Fruit fly (Drosophila melanogaster) whole organism, embryonic: Measurements from ENCODE around the gene Usf.

Experiments used
- Aef1 ChIP-seq: fragments of 200-800 bp; sonication (Bioruptor generic); IDR thresholded peaks from 3 replicates; pipeline ENCODE4 v1.3.6; 2022; ENCODE audit warnings: missing biosample characterization, missing genetic modification characterization
- Atf-2 ChIP-seq: fragments of 200-800 bp; sonication (Bioruptor generic); optimal IDR thresholded peaks from 2 replicates; lab custom pipeline; 2016; ENCODE audit warnings: missing biosample characterization, missing genetic modification characterization
- BtbVII ChIP-seq: fragments of 200-800 bp; sonication (Bioruptor generic); optimal IDR thresholded peaks from 3 replicates; lab custom pipeline; 2017; ENCODE audit warnings: missing biosample characterization, mild to moderate bottlenecking, missing genetic modification characterization
- Bteb2 ChIP-seq: fragments of 200-800 bp; sonication (Bioruptor generic); optimal IDR thresholded peaks from 2 replicates; lab custom pipeline; 2016; ENCODE audit warnings: missing biosample characterization, missing genetic modification characterization
- CG10543 ChIP-seq: fragments of 200-800 bp; sonication (Bioruptor generic); optimal IDR thresholded peaks from 3 replicates; lab custom pipeline; 2017; ENCODE audit warnings: missing biosample characterization, mild to moderate bottlenecking, missing genetic modification characterization, moderate library complexity
- CG11456 ChIP-seq: fragments of 200-800 bp; sonication (Bioruptor generic); IDR thresholded peaks from 3 replicates; pipeline ENCODE4 v1.3.6; 2022; ENCODE audit warnings: missing biosample characterization, missing genetic modification characterization
- CG12299 ChIP-seq: fragments of 200-800 bp; sonication (Bioruptor generic); optimal IDR thresholded peaks from 2 replicates; lab custom pipeline; 2018; ENCODE audit warnings: missing biosample characterization, mild to moderate bottlenecking, missing genetic modification characterization
- CG13287 ChIP-seq: fragments of 200-800 bp; sonication (Bioruptor generic); IDR thresholded peaks from 2 replicates; pipeline ENCODE4 v1.3.6; 2022; ENCODE audit warnings: missing biosample characterization, missing genetic modification characterization; ENCODE audit not compliant: partially characterized antibody
- CG13894 ChIP-seq: fragments of 200-800 bp; sonication (Bioruptor generic); optimal IDR thresholded peaks from 3 replicates; lab custom pipeline; 2018; ENCODE audit warnings: missing biosample characterization, mild to moderate bottlenecking, missing genetic modification characterization, moderate library complexity
- CG14710 ChIP-seq: fragments of 200-800 bp; sonication (Bioruptor generic); optimal IDR thresholded peaks from 3 replicates; lab custom pipeline; 2019; ENCODE audit warnings: missing biosample characterization, mild to moderate bottlenecking, missing genetic modification characterization, moderate library complexity
- CG15514 ChIP-seq: fragments of 200-800 bp; sonication (Bioruptor generic); optimal IDR thresholded peaks from 3 replicates; lab custom pipeline; 2017; ENCODE audit warnings: missing biosample characterization, missing genetic modification characterization, mild to moderate bottlenecking, moderate library complexity, missing genetic modification reagents
- CG1602 ChIP-seq: fragments of 200-800 bp; sonication (Bioruptor generic); optimal IDR thresholded peaks from 3 replicates; lab custom pipeline; 2016; ENCODE audit warnings: missing biosample characterization, missing genetic modification characterization
- CG16815 ChIP-seq: fragments of 200-800 bp; sonication (Bioruptor generic); optimal IDR thresholded peaks from 3 replicates; lab custom pipeline; 2017; ENCODE audit warnings: missing biosample characterization, mild to moderate bottlenecking, missing genetic modification characterization
- CG17328 ChIP-seq: fragments of 200-800 bp; sonication (Bioruptor generic); IDR thresholded peaks from 2 replicates; pipeline ENCODE4 v1.3.6; 2022; ENCODE audit warnings: missing biosample characterization, missing genetic modification characterization
- CG2199 ChIP-seq: fragments of 200-800 bp; sonication (Bioruptor generic); IDR thresholded peaks from 3 replicates; pipeline ENCODE4 v1.3.6; 2022; ENCODE audit warnings: missing biosample characterization, missing genetic modification characterization
- CG31365 ChIP-seq: fragments of 200-800 bp; sonication (Bioruptor generic); optimal IDR thresholded peaks from 2 replicates; lab custom pipeline; 2018; ENCODE audit warnings: missing biosample characterization, mild to moderate bottlenecking, missing genetic modification characterization
- CG33213 ChIP-seq: fragments of 200-800 bp; sonication (Bioruptor generic); optimal IDR thresholded peaks from 3 replicates; lab custom pipeline; 2016; ENCODE audit warnings: missing biosample characterization, missing genetic modification characterization
- CG6654 ChIP-seq: fragments of 200-800 bp; sonication (Bioruptor generic); optimal IDR thresholded peaks from 2 replicates; lab custom pipeline; 2017; ENCODE audit warnings: missing biosample characterization, mild to moderate bottlenecking, missing genetic modification characterization
- CG6689 ChIP-seq: fragments of 200-800 bp; sonication (Bioruptor generic); IDR thresholded peaks from 2 replicates; pipeline ENCODE4 v1.3.6; 2022; ENCODE audit warnings: missing biosample characterization, missing genetic modification characterization
- CG6765 ChIP-seq: fragments of 200-800 bp; sonication (Bioruptor generic); optimal IDR thresholded peaks from 3 replicates; lab custom pipeline; 2017; ENCODE audit warnings: missing biosample characterization, mild to moderate bottlenecking, missing genetic modification characterization
- CG7987 ChIP-seq: fragments of 200-800 bp; sonication (Bioruptor generic); optimal IDR thresholded peaks from 2 replicates; lab custom pipeline; 2018; ENCODE audit warnings: missing biosample characterization, mild to moderate bottlenecking, missing genetic modification characterization, moderate library complexity
- CG8281 ChIP-seq: fragments of 200-800 bp; sonication (Bioruptor generic); optimal IDR thresholded peaks from 2 replicates; lab custom pipeline; 2018; ENCODE audit warnings: missing biosample characterization, mild to moderate bottlenecking, missing genetic modification characterization, moderate library complexity
- CG8478 ChIP-seq: fragments of >200 bp; optimal IDR thresholded peaks from 2 replicates; lab custom pipeline; 2018
- CHES-1-like ChIP-seq: fragments of 200-800 bp; sonication (Bioruptor generic); optimal IDR thresholded peaks from 2 replicates; lab custom pipeline; 2016; ENCODE audit warnings: missing biosample characterization, missing genetic modification characterization
- CoRest ChIP-seq: fragments of 200-800 bp; sonication (Bioruptor generic); optimal IDR thresholded peaks from 3 replicates; lab custom pipeline; 2018; ENCODE audit warnings: missing biosample characterization, mild to moderate bottlenecking, missing genetic modification characterization, moderate library complexity
- Doc2 ChIP-seq: fragments of 200-800 bp; sonication (Bioruptor generic); IDR thresholded peaks from 2 replicates; pipeline ENCODE4 v1.3.6; 2022; ENCODE audit warnings: missing biosample characterization, missing genetic modification characterization
- Eip74EF ChIP-seq, 2 experiments: fragments of 200-800 bp in 1 of 2; fragments of >200 bp in 1 of 2; sonication (Bioruptor generic) in 1 of 2; optimal IDR thresholded peaks; 2 replicates each; lab custom pipeline; 2017 to 2019; ENCODE audit warnings: missing biosample characterization in 2 of 2, missing genetic modification characterization in 2 of 2, mild to moderate bottlenecking in 1 of 2, moderate library complexity in 1 of 2
- HmgD ChIP-seq: fragments of 200-800 bp; sonication (Bioruptor generic); optimal IDR thresholded peaks from 3 replicates; lab custom pipeline; 2016; ENCODE audit warnings: missing biosample characterization, missing genetic modification characterization
- Hmr ChIP-seq: fragments of 200-800 bp; sonication (Bioruptor generic); optimal IDR thresholded peaks from 3 replicates; lab custom pipeline; 2017; ENCODE audit warnings: mild to moderate bottlenecking, missing biosample characterization, missing genetic modification reagents, missing genetic modification characterization
- Hr3 ChIP-seq: fragments of 200-800 bp; sonication (Bioruptor generic); optimal IDR thresholded peaks from 3 replicates; lab custom pipeline; 2016; ENCODE audit warnings: missing biosample characterization, missing genetic modification characterization
- NK7.1 ChIP-seq: fragments of 200-800 bp; sonication (Bioruptor generic); optimal IDR thresholded peaks from 3 replicates; lab custom pipeline; 2016; ENCODE audit warnings: missing biosample characterization, missing genetic modification characterization
- Nf-YC ChIP-seq: fragments of 200-800 bp; optimal IDR thresholded peaks from 3 replicates; lab custom pipeline; 2019; ENCODE audit warnings: missing biosample characterization, mild to moderate bottlenecking, missing genetic modification characterization, moderate library complexity
- Oaz ChIP-seq: fragments of 200-800 bp; sonication (Bioruptor generic); IDR thresholded peaks from 2 replicates; pipeline ENCODE4 v1.3.6; 2022; ENCODE audit warnings: missing biosample characterization, missing genetic modification characterization
- Rx ChIP-seq: fragments of 200-800 bp; sonication (Bioruptor generic); IDR thresholded peaks from 2 replicates; pipeline ENCODE4 v1.3.6; 2022; ENCODE audit warnings: missing biosample characterization, missing genetic modification characterization
- Sin3A ChIP-seq: fragments of >200 bp; optimal IDR thresholded peaks from 2 replicates; lab custom pipeline; 2018
- Taf1 ChIP-seq: fragments of 200-800 bp; sonication (Bioruptor generic); IDR thresholded peaks from 2 replicates; pipeline ENCODE4 v1.3.6; 2022; ENCODE audit warnings: missing biosample characterization, missing genetic modification characterization
- Usf ChIP-seq: fragments of 200-800 bp; sonication (Bioruptor generic); optimal IDR thresholded peaks from 2 replicates; lab custom pipeline; 2017; ENCODE audit warnings: missing genotype, missing biosample characterization, missing genetic modification characterization
- bab2 ChIP-seq: fragments of 200-800 bp; sonication (Bioruptor generic); optimal IDR thresholded peaks from 2 replicates; lab custom pipeline; 2016; ENCODE audit warnings: missing biosample characterization, missing genetic modification characterization
- chinmo ChIP-seq: fragments of 200-800 bp; sonication (Bioruptor generic); IDR thresholded peaks from 4 replicates; pipeline ENCODE4 v1.3.6; 2022; ENCODE audit warnings: missing biosample characterization, missing genetic modification characterization; ENCODE audit not compliant: partially characterized antibody
- dmrt11E ChIP-seq: fragments of 200-800 bp; sonication (Bioruptor generic); optimal IDR thresholded peaks from 3 replicates; lab custom pipeline; 2018; ENCODE audit warnings: missing biosample characterization, mild to moderate bottlenecking, missing genetic modification characterization, moderate library complexity
- ems ChIP-seq: fragments of 200-800 bp; sonication (Bioruptor generic); optimal IDR thresholded peaks from 3 replicates; lab custom pipeline; 2016; ENCODE audit warnings: missing biosample characterization, missing genetic modification characterization
- gfzf ChIP-seq: fragments of 200-800 bp; sonication (Bioruptor generic); optimal IDR thresholded peaks from 2 replicates; lab custom pipeline; 2016; ENCODE audit warnings: missing biosample characterization, mild to moderate bottlenecking, missing genetic modification characterization, moderate library complexity
- h ChIP-seq: fragments of >200 bp; optimal IDR thresholded peaks from 2 replicates; lab custom pipeline; 2017
- ham ChIP-seq: fragments of 200-800 bp; sonication (Bioruptor generic); IDR thresholded peaks from 2 replicates; pipeline ENCODE4 v1.3.6; 2022; ENCODE audit warnings: missing biosample characterization, missing genetic modification characterization
- hb ChIP-seq: fragments of 200-800 bp; sonication (Bioruptor generic); IDR thresholded peaks from 3 replicates; pipeline ENCODE4 v1.3.6; 2022; ENCODE audit warnings: missing biosample characterization, missing genetic modification characterization; ENCODE audit not compliant: partially characterized antibody
- lab ChIP-seq: fragments of 200-800 bp; sonication (Bioruptor generic); optimal IDR thresholded peaks from 3 replicates; lab custom pipeline; 2017; ENCODE audit warnings: missing biosample characterization, missing genetic modification characterization, mild to moderate bottlenecking, moderate library complexity, missing genetic modification reagents
- lola ChIP-seq, 3 experiments: fragments of >200 bp in 2 of 3; fragments of 200-800 bp in 1 of 3; sonication (Bioruptor generic) in 1 of 3; optimal IDR thresholded peaks; 2 replicates each; lab custom pipeline; 2017 to 2019; ENCODE audit warnings: missing biosample characterization in 3 of 3, missing genetic modification characterization in 3 of 3, mild to moderate bottlenecking in 1 of 3, moderate library complexity in 1 of 3
- onecut ChIP-seq: fragments of 200-800 bp; sonication (Bioruptor generic); IDR thresholded peaks from 2 replicates; pipeline ENCODE4 v1.3.6; 2022; ENCODE audit warnings: missing biosample characterization, missing genetic modification characterization
- sens-2 ChIP-seq: fragments of 200-800 bp; sonication (Bioruptor generic); IDR thresholded peaks from 2 replicates; pipeline ENCODE4 v1.3.6; 2022; ENCODE audit warnings: missing biosample characterization, missing genetic modification characterization
- sob ChIP-seq: fragments of 200-800 bp; sonication (Bioruptor generic); IDR thresholded peaks from 2 replicates; pipeline ENCODE4 v1.3.6; 2022; ENCODE audit warnings: missing biosample characterization, missing genetic modification characterization
- tgo ChIP-seq: fragments of 200-800 bp; sonication (Bioruptor generic); IDR thresholded peaks from 3 replicates; pipeline ENCODE4 v1.3.6; 2022; ENCODE audit warnings: missing biosample characterization, missing genetic modification characterization
- z ChIP-seq: fragments of 200-800 bp; sonication (Bioruptor generic); IDR thresholded peaks from 3 replicates; pipeline ENCODE4 v1.3.6; 2022; ENCODE audit warnings: missing biosample characterization, missing genetic modification characterization

Usf gene

dm6 chrX:4529909-4530308 is 18.7 kb downstream of the Usf start, which contains the start of gene CG3556 (continued):
- TF ChIP-seq BtbVII (GFP tag; lab: Kevin White, UChicago) (no peak), lola (GFP tag; optimal IDR thresholded peaks at IDR 0.05; lab: Kevin White, UChicago) (no peak), bab2 (GFP tag; lab: Kevin White, UChicago) (no peak), tgo (GFP tag; lab: Robert Waterston, UW) (peak; percentile 38; the same call in 1 of the 3 replicates), chinmo (GFP tag; lab: Robert Waterston, UW) (0 out of 4 replicates have a peak, but pooled peaks have one; percentile 31), CG15514 (peak; percentile 78), Sin3A (lab: Kevin White, UChicago) (peak; percentile 50), CG10543 (GFP tag; lab: Kevin White, UChicago) (no peak), ems (GFP tag; lab: Kevin White, UChicago) (no peak), CG11456 (peak; percentile 85; the same call in 2 of the 3 replicates), HmgD (peak; percentile 53), Bteb2 (GFP tag; lab: Kevin White, UChicago) (no peak), gfzf (GFP tag; lab: Kevin White, UChicago) (peak; percentile 76), CG6654 (no peak), Hr3 (GFP tag; lab: Kevin White, UChicago) (peak; percentile 5), CG16815 (no peak), CG14710 (tag; lab: Kevin White, UChicago) (peak; percentile 54), CG6689 (no peak), CoRest (tag; lab: Kevin White, UChicago) (peak; percentile 53), CG17328 (peak; percentile 59), Atf-2 (GFP tag; lab: Kevin White, UChicago) (no peak), CG8478 (lab: Kevin White, UChicago) (no peak), CHES-1-like (peak; percentile 14), CG12299 (tag; lab: Kevin White, UChicago) (no peak), CG7987 (GFP tag; lab: Kevin White, UChicago) (peak; percentile 50), hb (peak; percentile 52; the same call in 1 of the 3 replicates), Hmr (GFP tag; lab: Kevin White, UChicago) (peak; percentile 78), Usf (GFP tag; lab: Kevin White, UChicago) (no peak), Doc2 (GFP tag; lab: Robert Waterston, UW) (no peak), CG2199 (GFP tag; lab: Robert Waterston, UW) (no peak), h (peak; percentile 4), Eip74EF (GFP tag; optimal IDR thresholded peaks at IDR 0.05; lab: Kevin White, UChicago) (no peak), CG33213 (GFP tag; lab: Kevin White, UChicago) (peak; percentile 93), lab (GFP tag; lab: Kevin White, UChicago) (no peak), CG31365 (tag; lab: Kevin White, UChicago) (peak; percentile 12), Taf1 (GFP tag; lab: Robert Waterston, UW) (no peak), Oaz (no peak), CG13287 (GFP tag; lab: Robert Waterston, UW) (peak; percentile 78), Aef1 (no peak), onecut (GFP tag; lab: Robert Waterston, UW) (peak; percentile 69), ham (GFP tag; lab: Robert Waterston, UW) (no peak), CG6765 (GFP tag; lab: Kevin White, UChicago) (no peak), CG1602 (GFP tag; lab: Kevin White, UChicago) (peak; percentile 27), NK7.1 (GFP tag; lab: Kevin White, UChicago) (no peak), Rx (GFP tag; lab: Robert Waterston, UW) (peak; percentile 29; the same call in 1 of the 2 replicates), CG13894 (tag; lab: Kevin White, UChicago) (no peak), sens-2 (GFP tag; lab: Robert Waterston, UW) (no peak), CG8281 (tag; lab: Kevin White, UChicago) (no peak), sob (GFP tag; lab: Robert Waterston, UW) (peak; percentile 75), Nf-YC (no peak), dmrt11E (tag; lab: Kevin White, UChicago) (peak; percentile 23), z (no peak)
